Worm (Caenorhabditis elegans) whole organism, early embryonic: ENCODE results near the gene B0280.9.

Experiments used
- B0310.2 ChIP-seq: sonication (generic microtip); optimal IDR thresholded peaks from 2 replicates; lab custom pipeline; 2016; ENCODE audit warnings: mild to moderate bottlenecking, missing genetic modification characterization, missing compliant biosample characterization
- F13C5.2 ChIP-seq: sonication (generic microtip); optimal IDR thresholded peaks from 2 replicates; lab custom pipeline; 2017; ENCODE audit warnings: mild to moderate bottlenecking, missing genetic modification characterization, inconsistent platforms, missing compliant biosample characterization
- aly-1 ChIP-seq: sonication (generic microtip); optimal IDR thresholded peaks from 2 replicates; lab custom pipeline; 2016; ENCODE audit warnings: missing genetic modification characterization, missing compliant biosample characterization
- ama-1 ChIP-seq: fragments of 150-350 bp; optimal IDR thresholded peaks from 2 replicates; lab custom pipeline; 2014
- ceh-13 ChIP-seq: fragments of 200-800 bp; sonication (Bioruptor generic); optimal IDR thresholded peaks from 2 replicates; lab custom pipeline; 2018; ENCODE audit warnings: mild to moderate bottlenecking, missing genetic modification characterization, missing compliant biosample characterization
- ceh-36 ChIP-seq: sonication (generic microtip); optimal IDR thresholded peaks from 2 replicates; lab custom pipeline; 2016; ENCODE audit warnings: missing genetic modification characterization, inconsistent platforms, missing compliant biosample characterization
- ets-7 ChIP-seq: sonication (generic microtip); optimal IDR thresholded peaks from 2 replicates; lab custom pipeline; 2016; ENCODE audit warnings: missing genotype, missing genetic modification characterization, missing compliant biosample characterization
- flt-1 ChIP-seq: fragments of 200-800 bp; sonication (Bioruptor generic); IDR thresholded peaks from 2 replicates; pipeline ENCODE4 v1.3.6; 2022; ENCODE audit warnings: missing genetic modification characterization, missing compliant biosample characterization
- hmbx-1 ChIP-seq: sonication (generic microtip); optimal IDR thresholded peaks from 2 replicates; lab custom pipeline; 2016; ENCODE audit warnings: mild to moderate bottlenecking, missing genetic modification characterization, missing compliant biosample characterization
- hmg-4 ChIP-seq: fragments of 200-800 bp; sonication (Bioruptor generic); optimal IDR thresholded peaks from 2 replicates; lab custom pipeline; 2018; ENCODE audit warnings: mild to moderate bottlenecking, missing genetic modification characterization, missing compliant biosample characterization
- hnd-1 ChIP-seq: sonication (generic microtip); optimal IDR thresholded peaks from 2 replicates; lab custom pipeline; 2016; ENCODE audit warnings: missing genetic modification characterization, missing compliant biosample characterization
- pes-1 ChIP-seq: fragments of 200-800 bp; sonication (Bioruptor generic); IDR thresholded peaks from 2 replicates; pipeline ENCODE4 v1.3.6; 2022; ENCODE audit warnings: missing genetic modification reagents, missing genetic modification characterization, missing compliant biosample characterization
- scrt-1 ChIP-seq: fragments of 200-800 bp; sonication (Bioruptor generic); IDR thresholded peaks from 2 replicates; pipeline ENCODE4 v1.3.6; 2022; ENCODE audit warnings: missing genetic modification characterization, missing compliant biosample characterization
- sea-1 ChIP-seq: fragments of 200-800 bp; sonication (Bioruptor generic); conservative IDR thresholded peaks from 2 replicates; pipeline ENCODE4 v1.3.6; 2022; ENCODE audit warnings: missing genetic modification characterization, missing compliant biosample characterization
- tbx-11 ChIP-seq: fragments of 200-800 bp; sonication (Bioruptor generic); IDR thresholded peaks from 2 replicates; pipeline ENCODE4 v1.3.6; 2022; ENCODE audit warnings: missing genetic modification characterization, missing compliant biosample characterization
- tbx-37 ChIP-seq: fragments of 200-800 bp; sonication (Bioruptor generic); conservative IDR thresholded peaks from 2 replicates; pipeline ENCODE4 v1.3.6; 2022; ENCODE audit warnings: missing genetic modification reagents, missing genetic modification characterization, missing compliant biosample characterization
- tra-4 ChIP-seq: sonication (generic microtip); optimal IDR thresholded peaks from 2 replicates; lab custom pipeline; 2017; ENCODE audit warnings: missing genetic modification characterization, missing compliant biosample characterization

The B0280.9 gene

ce11 chrIII:7152569-7152968 lies 29.9 kb upstream of the B0280.9 start:
- TF ChIP-seq B0310.2 (tag; lab: Kevin White, UChicago) (no peak), scrt-1 (GFP tag; lab: Robert Waterston, UW) (no peak), sea-1 (GFP tag; lab: Robert Waterston, UW) (no peak), tbx-37 (GFP tag; lab: Robert Waterston, UW) (no peak), F13C5.2 (tag; lab: Kevin White, UChicago) (no peak), hnd-1 (tag; lab: Kevin White, UChicago) (no peak), tra-4 (tag; lab: Kevin White, UChicago) (no peak), flt-1 (no peak), ceh-13 (no peak), hmg-4 (GFP tag; lab: Kevin White, UChicago) (no peak), pes-1 (GFP tag; lab: Robert Waterston, UW) (no peak), tbx-11 (GFP tag; lab: Robert Waterston, UW) (no peak), aly-1 (tag; lab: Kevin White, UChicago) (no peak), ama-1 (no peak), hmbx-1 (tag; lab: Kevin White, UChicago) (no peak)

- TF ChIP-seq flt-1 (no peak), tbx-37 (GFP tag; lab: Robert Waterston, UW) (no peak), aly-1 (tag; lab: Kevin White, UChicago) (no peak), B0310.2 (tag; lab: Kevin White, UChicago) (no peak), F13C5.2 (tag; lab: Kevin White, UChicago) (no peak), pes-1 (GFP tag; lab: Robert Waterston, UW) (no peak), sea-1 (GFP tag; lab: Robert Waterston, UW) (no peak), hmg-4 (GFP tag; lab: Kevin White, UChicago) (no peak), ceh-13 (no peak), hnd-1 (tag; lab: Kevin White, UChicago) (no peak), tra-4 (tag; lab: Kevin White, UChicago) (no peak), ceh-36 (no peak), scrt-1 (GFP tag; lab: Robert Waterston, UW) (no peak), ets-7 (tag; lab: Kevin White, UChicago) (no peak), hmbx-1 (tag; lab: Kevin White, UChicago) (no peak), tbx-11 (GFP tag; lab: Robert Waterston, UW) (no peak), ama-1 (no peak)
These were observed 27.5 kb upstream of the B0280.9 start for ce11 chrIII:7150162-7150561.

ce11 chrIII:7148191-7148590 lies 25.5 kb upstream of the B0280.9 start:
- TF ChIP-seq ceh-13, result no peak
- TF ChIP-seq B0310.2 (tag; lab: Kevin White, UChicago), result no peak
- no peak for TF ChIP-seq sea-1 (GFP tag; lab: Robert Waterston, UW)
- TF ChIP-seq hmbx-1 (tag; lab: Kevin White, UChicago), result no peak
- no peak for TF ChIP-seq tbx-11 (GFP tag; lab: Robert Waterston, UW)
- no peak for TF ChIP-seq pes-1 (GFP tag; lab: Robert Waterston, UW)
- no peak for TF ChIP-seq tra-4 (tag; lab: Kevin White, UChicago)
- TF ChIP-seq hmg-4 (GFP tag; lab: Kevin White, UChicago), result no peak
- TF ChIP-seq F13C5.2 (tag; lab: Kevin White, UChicago), result no peak
- no peak for TF ChIP-seq ceh-36
- no peak for TF ChIP-seq scrt-1 (GFP tag; lab: Robert Waterston, UW)
- no peak for TF ChIP-seq hnd-1 (tag; lab: Kevin White, UChicago)
- TF ChIP-seq ets-7 (tag; lab: Kevin White, UChicago), result no peak

- no peak for TF ChIP-seq flt-1
- no peak for TF ChIP-seq F13C5.2 (tag; lab: Kevin White, UChicago)
- no peak for TF ChIP-seq tra-4 (tag; lab: Kevin White, UChicago)
- no peak for TF ChIP-seq ceh-13
- TF ChIP-seq aly-1 (tag; lab: Kevin White, UChicago), result no peak
- no peak for TF ChIP-seq pes-1 (GFP tag; lab: Robert Waterston, UW)
- TF ChIP-seq B0310.2 (tag; lab: Kevin White, UChicago), result no peak
- TF ChIP-seq ets-7 (tag; lab: Kevin White, UChicago), result no peak
- TF ChIP-seq hnd-1 (tag; lab: Kevin White, UChicago), result no peak
- no peak for TF ChIP-seq ceh-36
- no peak for TF ChIP-seq hmbx-1 (tag; lab: Kevin White, UChicago)
- no peak for TF ChIP-seq sea-1 (GFP tag; lab: Robert Waterston, UW)
- no peak for TF ChIP-seq tbx-37 (GFP tag; lab: Robert Waterston, UW)
- TF ChIP-seq ama-1, result no peak
- TF ChIP-seq hmg-4 (GFP tag; lab: Kevin White, UChicago), result no peak
- no peak for TF ChIP-seq scrt-1 (GFP tag; lab: Robert Waterston, UW)
- TF ChIP-seq tbx-11 (GFP tag; lab: Robert Waterston, UW), result no peak
These were observed 23.6 kb upstream of the B0280.9 start for ce11 chrIII:7146341-7146740.

ce11 chrIII:7144749-7145148 lies 22.1 kb upstream of the B0280.9 start, which contains the start of gene glr-2:
Gene glr-2 (minus strand): TSS chrIII:7144959.
- TF ChIP-seq B0310.2 (tag; lab: Kevin White, UChicago), result no peak
- TF ChIP-seq sea-1 (GFP tag; lab: Robert Waterston, UW), result no peak
- TF ChIP-seq tbx-37 (GFP tag; lab: Robert Waterston, UW), result no peak
- no peak for TF ChIP-seq hmbx-1 (tag; lab: Kevin White, UChicago)
- no peak for TF ChIP-seq ets-7 (tag; lab: Kevin White, UChicago)
- TF ChIP-seq flt-1, result no peak
- TF ChIP-seq ceh-36, result no peak

- TF ChIP-seq pes-1 (GFP tag; lab: Robert Waterston, UW) (peak; percentile 53; the same call in 1 of the 2 replicates), ama-1 (peak; percentile 90), hnd-1 (tag; lab: Kevin White, UChicago) (no peak), tbx-11 (GFP tag; lab: Robert Waterston, UW) (no peak)
These were observed 19.5 kb upstream of the B0280.9 start for ce11 chrIII:7142172-7142601.

ce11 chrIII:7141285-7141715 lies 18.6 kb upstream of the B0280.9 start:
- TF ChIP-seq hmg-4 (GFP tag; lab: Kevin White, UChicago) (peak; percentile 8), tbx-11 (GFP tag; lab: Robert Waterston, UW) (no peak), tbx-37 (GFP tag; lab: Robert Waterston, UW) (no peak), ama-1 (peak; percentile 94)
